Fruit fly (Drosophila melanogaster) whole organism, embryonic: ENCODE results near the gene RanGAP.

Experiments used
- B-H2 ChIP-seq: fragments of 200-800 bp; sonication (Bioruptor generic); optimal IDR thresholded peaks from 2 replicates; lab custom pipeline; 2018; ENCODE audit warnings: missing biosample characterization, mild to moderate bottlenecking, missing genetic modification characterization
- Bgb ChIP-seq: fragments of 200-800 bp; sonication (Bioruptor generic); IDR thresholded peaks from 2 replicates; pipeline ENCODE4 v1.3.6; 2022; ENCODE audit warnings: missing biosample characterization, missing genetic modification characterization; ENCODE audit not compliant: partially characterized antibody
- CG10959 ChIP-seq: fragments of 200-800 bp; sonication (Bioruptor generic); IDR thresholded peaks from 2 replicates; pipeline ENCODE4 v1.3.6; 2022; ENCODE audit warnings: missing biosample characterization, missing genetic modification characterization
- CG12071 ChIP-seq: fragments of 200-800 bp; sonication (Bioruptor generic); optimal IDR thresholded peaks from 3 replicates; lab custom pipeline; 2018; ENCODE audit warnings: missing biosample characterization, mild to moderate bottlenecking, missing genetic modification characterization
- CG13775 ChIP-seq: fragments of 200-800 bp; sonication (Bioruptor generic); optimal IDR thresholded peaks from 3 replicates; lab custom pipeline; 2017; ENCODE audit warnings: missing biosample characterization, mild to moderate bottlenecking, missing genetic modification characterization
- CG14667 ChIP-seq: fragments of 200-800 bp; sonication (Bioruptor generic); IDR thresholded peaks from 2 replicates; pipeline ENCODE4 v1.3.6; 2022; ENCODE audit warnings: missing biosample characterization, missing genetic modification characterization
- CG1603 ChIP-seq: fragments of 200-800 bp; sonication (Bioruptor generic); optimal IDR thresholded peaks from 2 replicates; lab custom pipeline; 2019; ENCODE audit warnings: missing biosample characterization, mild to moderate bottlenecking, missing genetic modification characterization, moderate library complexity
- CG17186 ChIP-seq: fragments of 200-800 bp; sonication (Bioruptor generic); optimal IDR thresholded peaks from 3 replicates; lab custom pipeline; 2017; ENCODE audit warnings: missing biosample characterization, missing genetic modification reagents, missing genetic modification characterization
- CG17359 ChIP-seq: fragments of 200-800 bp; sonication (Bioruptor generic); optimal IDR thresholded peaks from 3 replicates; lab custom pipeline; 2018; ENCODE audit warnings: missing biosample characterization, mild to moderate bottlenecking, missing genetic modification characterization, moderate library complexity
- CG17385 ChIP-seq: fragments of 200-800 bp; sonication (Bioruptor generic); optimal IDR thresholded peaks from 3 replicates; lab custom pipeline; 2018; ENCODE audit warnings: missing biosample characterization, mild to moderate bottlenecking, missing genetic modification characterization
- CG17568 ChIP-seq: fragments of 200-800 bp; sonication (Bioruptor generic); optimal IDR thresholded peaks from 2 replicates; lab custom pipeline; 2018; ENCODE audit warnings: missing biosample characterization, mild to moderate bottlenecking, missing genetic modification characterization, moderate library complexity
- CG2116 ChIP-seq: fragments of 200-800 bp; sonication (Bioruptor generic); optimal IDR thresholded peaks from 3 replicates; lab custom pipeline; 2018; ENCODE audit warnings: missing biosample characterization, mild to moderate bottlenecking, missing genetic modification characterization
- CG2199 ChIP-seq: fragments of 200-800 bp; sonication (Bioruptor generic); IDR thresholded peaks from 3 replicates; pipeline ENCODE4 v1.3.6; 2022; ENCODE audit warnings: missing biosample characterization, missing genetic modification characterization
- CG30020 ChIP-seq: fragments of 200-800 bp; optimal IDR thresholded peaks from 2 replicates; lab custom pipeline; 2019; ENCODE audit warnings: missing biosample characterization, mild to moderate bottlenecking, missing genetic modification characterization, moderate library complexity
- CG30431 ChIP-seq: fragments of 200-800 bp; sonication (Bioruptor generic); optimal IDR thresholded peaks from 2 replicates; lab custom pipeline; 2017; ENCODE audit warnings: missing biosample characterization, missing genetic modification characterization
- CG3163 ChIP-seq: fragments of 200-800 bp; sonication (Bioruptor generic); optimal IDR thresholded peaks from 3 replicates; lab custom pipeline; 2016; ENCODE audit warnings: missing biosample characterization, missing genetic modification characterization
- CG4282 ChIP-seq: fragments of 200-800 bp; sonication (Bioruptor generic); optimal IDR thresholded peaks from 2 replicates; lab custom pipeline; 2016; ENCODE audit warnings: missing biosample characterization, missing genetic modification characterization
- CG4424 ChIP-seq: fragments of 200-800 bp; sonication (Bioruptor generic); optimal IDR thresholded peaks from 3 replicates; lab custom pipeline; 2016; ENCODE audit warnings: missing biosample characterization, missing genetic modification characterization
- CG4617 ChIP-seq: fragments of 200-800 bp; sonication (Bioruptor generic); optimal IDR thresholded peaks from 3 replicates; lab custom pipeline; 2016; ENCODE audit warnings: missing biosample characterization, missing genetic modification characterization, borderline replicate concordance
- CG4730 ChIP-seq: fragments of 200-800 bp; sonication (Bioruptor generic); IDR thresholded peaks from 2 replicates; pipeline ENCODE4 v1.3.6; 2022; ENCODE audit warnings: missing biosample characterization, missing genetic modification characterization
- CG6175 ChIP-seq: fragments of 200-800 bp; sonication (Bioruptor generic); IDR thresholded peaks from 3 replicates; pipeline ENCODE4 v1.3.6; 2022; ENCODE audit warnings: missing biosample characterization, missing genetic modification characterization
- CG6689 ChIP-seq: fragments of 200-800 bp; sonication (Bioruptor generic); IDR thresholded peaks from 2 replicates; pipeline ENCODE4 v1.3.6; 2022; ENCODE audit warnings: missing biosample characterization, missing genetic modification characterization
- CG7963 ChIP-seq: fragments of 200-800 bp; sonication (Bioruptor generic); IDR thresholded peaks from 3 replicates; pipeline ENCODE4 v1.3.6; 2022; ENCODE audit warnings: missing biosample characterization, missing genetic modification characterization; ENCODE audit not compliant: partially characterized antibody
- CG9609 ChIP-seq: fragments of 200-800 bp; sonication (Bioruptor generic); optimal IDR thresholded peaks from 3 replicates; lab custom pipeline; 2016; ENCODE audit warnings: missing biosample characterization, missing genetic modification characterization
- D19A ChIP-seq: fragments of 200-800 bp; optimal IDR thresholded peaks from 3 replicates; lab custom pipeline; 2019; ENCODE audit warnings: missing biosample characterization, mild to moderate bottlenecking, missing genetic modification characterization, moderate library complexity
- Gsc ChIP-seq: fragments of 200-800 bp; sonication (Bioruptor generic); IDR thresholded peaks from 2 replicates; pipeline ENCODE4 v1.3.6; 2022; ENCODE audit warnings: missing biosample characterization, missing genetic modification characterization
- Hand ChIP-seq: fragments of 200-800 bp; sonication (Bioruptor generic); optimal IDR thresholded peaks from 2 replicates; lab custom pipeline; 2017; ENCODE audit warnings: mild to moderate bottlenecking, missing biosample characterization, missing genetic modification reagents, missing genetic modification characterization
- Rfx ChIP-seq: fragments of 200-800 bp; sonication (Bioruptor generic); IDR thresholded peaks from 2 replicates; pipeline ENCODE4 v1.3.6; 2022; ENCODE audit warnings: missing biosample characterization, missing genetic modification characterization
- Taf1 ChIP-seq: fragments of 200-800 bp; sonication (Bioruptor generic); IDR thresholded peaks from 2 replicates; pipeline ENCODE4 v1.3.6; 2022; ENCODE audit warnings: missing biosample characterization, missing genetic modification characterization
- bcd ChIP-seq: fragments of 200-800 bp; sonication (Bioruptor generic); optimal IDR thresholded peaks from 2 replicates; lab custom pipeline; 2017; ENCODE audit warnings: missing biosample characterization, mild to moderate bottlenecking, missing genetic modification characterization
- dysf ChIP-seq: fragments of 200-800 bp; sonication (Bioruptor generic); IDR thresholded peaks from 3 replicates; pipeline ENCODE4 v1.3.6; 2022; ENCODE audit warnings: missing biosample characterization, missing genetic modification characterization
- fd3F ChIP-seq: fragments of 200-800 bp; sonication (Bioruptor generic); optimal IDR thresholded peaks from 2 replicates; lab custom pipeline; 2018; ENCODE audit warnings: missing biosample characterization, mild to moderate bottlenecking, missing genetic modification characterization, moderate library complexity
- inv ChIP-seq: fragments of 200-800 bp; sonication (Bioruptor generic); IDR thresholded peaks from 2 replicates; pipeline ENCODE4 v1.3.6; 2022; ENCODE audit warnings: missing biosample characterization, missing genetic modification characterization; ENCODE audit not compliant: partially characterized antibody
- lab ChIP-seq: fragments of 200-800 bp; sonication (Bioruptor generic); optimal IDR thresholded peaks from 3 replicates; lab custom pipeline; 2017; ENCODE audit warnings: missing biosample characterization, missing genetic modification characterization, mild to moderate bottlenecking, moderate library complexity, missing genetic modification reagents
- lbe ChIP-seq: fragments of 200-800 bp; sonication (Bioruptor generic); optimal IDR thresholded peaks from 2 replicates; lab custom pipeline; 2016; ENCODE audit warnings: missing biosample characterization, mild to moderate bottlenecking, missing genetic modification characterization
- lola ChIP-seq, 3 experiments: fragments of >200 bp in 2 of 3; fragments of 200-800 bp in 1 of 3; sonication (Bioruptor generic) in 1 of 3; optimal IDR thresholded peaks; 2 replicates each; lab custom pipeline; 2017 to 2019; ENCODE audit warnings: missing biosample characterization in 3 of 3, missing genetic modification characterization in 3 of 3, mild to moderate bottlenecking in 1 of 3, moderate library complexity in 1 of 3
- lov ChIP-seq, 2 experiments: fragments of 200-800 bp in 1 of 2; fragments of >200 bp in 1 of 2; sonication (Bioruptor generic) in 1 of 2; IDR thresholded peaks in 1 of 2; optimal IDR thresholded peaks in 1 of 2; 2 replicates in 1 of 2; 3 replicates in 1 of 2; pipeline versions ENCODE4 v1.3.6 to Lab custom; 2017 to 2022; ENCODE audit warnings: missing biosample characterization in 1 of 2, missing genetic modification characterization in 1 of 2
- mirr ChIP-seq: fragments of 200-800 bp; sonication (Bioruptor generic); optimal IDR thresholded peaks from 3 replicates; lab custom pipeline; 2018; ENCODE audit warnings: missing biosample characterization, mild to moderate bottlenecking, missing genetic modification characterization
- pita ChIP-seq: fragments of 200-800 bp; sonication (Bioruptor generic); optimal IDR thresholded peaks from 2 replicates; lab custom pipeline; 2017; ENCODE audit warnings: missing biosample characterization, mild to moderate bottlenecking, missing genetic modification characterization
- prd ChIP-seq, 3 experiments: fragments of >200 bp in 2 of 3; fragments of 200-800 bp in 1 of 3; sonication (Bioruptor generic) in 1 of 3; optimal IDR thresholded peaks in 2 of 3; IDR thresholded peaks in 1 of 3; 2 replicates in 2 of 3; 3 replicates in 1 of 3; pipeline versions ENCODE4 v1.3.6 to Lab custom; 2017 to 2022; ENCODE audit warnings: missing biosample characterization in 1 of 3, missing genetic modification characterization in 1 of 3
- row ChIP-seq: fragments of 200-800 bp; sonication (Bioruptor generic); IDR thresholded peaks from 3 replicates; pipeline ENCODE4 v1.3.6; 2022; ENCODE audit warnings: missing biosample characterization, missing genetic modification characterization
- sens ChIP-seq: fragments of 200-800 bp; sonication (Bioruptor generic); peaks from one replicate; lab custom pipeline; 2016; ENCODE audit warnings: missing biosample characterization, missing genetic modification characterization
- seq ChIP-seq: fragments of 200-800 bp; sonication (Bioruptor generic); IDR thresholded peaks from 2 replicates; pipeline ENCODE4 v1.3.6; 2022; ENCODE audit warnings: missing biosample characterization, missing genetic modification characterization
- shn ChIP-seq: fragments of 200-800 bp; sonication (Bioruptor generic); optimal IDR thresholded peaks from 3 replicates; lab custom pipeline; 2016; ENCODE audit warnings: missing biosample characterization, missing genetic modification characterization
- sna ChIP-seq: fragments of 200-800 bp; sonication (Bioruptor generic); IDR thresholded peaks from 2 replicates; pipeline ENCODE4 v1.3.6; 2022; ENCODE audit warnings: missing biosample characterization, missing genetic modification characterization; ENCODE audit not compliant: partially characterized antibody
- sob ChIP-seq: fragments of 200-800 bp; sonication (Bioruptor generic); IDR thresholded peaks from 2 replicates; pipeline ENCODE4 v1.3.6; 2022; ENCODE audit warnings: missing biosample characterization, missing genetic modification characterization
- ssp ChIP-seq: fragments of 200-800 bp; sonication (Bioruptor generic); IDR thresholded peaks from 2 replicates; pipeline ENCODE4 v1.3.6; 2022; ENCODE audit warnings: missing biosample characterization, missing genetic modification characterization
- twi ChIP-seq: fragments of 200-800 bp; optimal IDR thresholded peaks from 2 replicates; lab custom pipeline; 2019; ENCODE audit warnings: missing biosample characterization, mild to moderate bottlenecking, missing genetic modification characterization, moderate library complexity
- usp ChIP-seq: fragments of >200 bp; optimal IDR thresholded peaks from 2 replicates; lab custom pipeline; 2017; ENCODE audit warnings: missing biosample characterization, missing genetic modification characterization

The RanGAP gene

dm6 chr2L:19424307-19424902 lies 17.4 kb upstream of the RanGAP start (continued):
- TF ChIP-seq B-H2 (no peak), CG1603 (peak; percentile 5), usp (GFP tag; lab: Kevin White, UChicago) (no peak), ssp (0 out of 2 replicates have a peak, but pooled peaks have one; percentile 13), prd (optimal IDR thresholded peaks at IDR 0.05; lab: Kevin White, UChicago) (no peak), prd (GFP tag; IDR thresholded peaks at IDR 0.05; lab: Robert Waterston, UW) (0 out of 3 replicates have a peak, but pooled peaks have one; percentile 9), pita (GFP tag; lab: Kevin White, UChicago) (no peak), CG30431 (no peak), CG4617 (GFP tag; lab: Kevin White, UChicago) (no peak), sens (GFP tag; lab: Kevin White, UChicago) (peak; percentile 82), CG17568 (GFP tag; lab: Kevin White, UChicago) (no peak), CG3163 (GFP tag; lab: Kevin White, UChicago) (no peak), twi (tag; lab: Kevin White, UChicago) (no peak), inv (GFP tag; lab: Robert Waterston, UW) (no peak), CG10959 (no peak), Rfx (no peak), CG4424 (no peak), dysf (GFP tag; lab: Robert Waterston, UW) (peak; percentile 13; the same call in 1 of the 3 replicates), CG6175 (no peak), CG9609 (no peak), lola (GFP tag; optimal IDR thresholded peaks at IDR 0.05; lab: Kevin White, UChicago) (no peak), CG17359 (no peak), Taf1 (GFP tag; lab: Robert Waterston, UW) (no peak), CG2199 (GFP tag; lab: Robert Waterston, UW) (0 out of 3 replicates have a peak, but pooled peaks have one; percentile 19), CG13775 (GFP tag; lab: Kevin White, UChicago) (no peak), CG6689 (GFP tag; lab: Robert Waterston, UW) (0 out of 2 replicates have a peak, but pooled peaks have one; percentile 8), mirr (no peak), lbe (GFP tag; lab: Kevin White, UChicago) (no peak), bcd (no peak), lab (no peak), row (peak; percentile 13; the same call in 1 of the 3 replicates), D19A (tag; lab: Kevin White, UChicago) (no peak), CG7963 (no peak), Gsc (GFP tag; lab: Robert Waterston, UW) (no peak), CG4730 (no peak), shn (no peak), CG30020 (no peak), CG2116 (GFP tag; lab: Kevin White, UChicago) (no peak), lov (optimal IDR thresholded peaks at IDR 0.05; lab: Kevin White, UChicago) (no peak), lov (GFP tag; IDR thresholded peaks at IDR 0.05; lab: Robert Waterston, UW) (no peak), CG17186 (GFP tag; lab: Kevin White, UChicago) (no peak), Bgb (GFP tag; lab: Robert Waterston, UW) (no peak), CG12071 (no peak), CG4282 (GFP tag; lab: Kevin White, UChicago) (no peak), fd3F (no peak), Hand (no peak), CG14667 (GFP tag; lab: Robert Waterston, UW) (no peak), CG17385 (GFP tag; lab: Kevin White, UChicago) (no peak), seq (GFP tag; lab: Robert Waterston, UW) (no peak), sna (GFP tag; lab: Robert Waterston, UW) (no peak), sob (GFP tag; lab: Robert Waterston, UW) (0 out of 2 replicates have a peak, but pooled peaks have one; percentile 8)
